Worm (Caenorhabditis elegans): ENCODE measurements around the gene hmt-1.

DNA sequence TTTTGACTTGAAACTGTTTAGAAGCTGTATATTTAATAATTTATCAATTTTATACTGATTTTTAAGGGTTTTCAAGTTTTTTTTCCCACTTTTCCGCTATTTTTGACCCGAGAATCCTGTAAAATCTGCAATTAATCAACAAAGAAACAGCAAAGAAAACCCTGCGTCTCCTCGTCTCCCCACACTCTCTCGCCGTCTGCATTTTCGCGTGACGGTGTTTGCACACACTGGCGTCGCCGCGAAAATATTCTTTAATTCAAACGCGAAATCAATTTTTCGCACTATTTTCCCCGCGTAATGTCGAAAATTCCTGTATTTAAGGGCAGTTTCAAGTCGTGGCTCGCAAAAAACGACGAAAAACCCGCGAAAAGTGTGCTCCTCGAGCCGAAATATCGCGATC is 36.5 kb downstream of the hmt-1 start, which contains the start of gene rsa-2:
- no peak for TF ChIP-seq lin-15B (tag; optimal IDR thresholded peaks at IDR 0.05)
- TF ChIP-seq dpl-1 (GFP tag; optimal IDR thresholded peaks at IDR 0.05): peak; percentile 91
- no peak for TF ChIP-seq spr-3 (GFP tag; optimal IDR thresholded peaks at IDR 0.05)
- TF ChIP-seq F26F4.8 (GFP tag; conservative IDR thresholded peaks at IDR 0.05): no peak
- peak; percentile 12; the same call in 1 of the 2 replicates for TF ChIP-seq ctbp-1 (GFP tag; IDR thresholded peaks at IDR 0.05)
- no peak for TF ChIP-seq egl-27 (tag; optimal IDR thresholded peaks at IDR 0.05)
- no peak for TF ChIP-seq unc-39 (tag; optimal IDR thresholded peaks at IDR 0.05)
- no peak for TF ChIP-seq ZK546.5 (tag; optimal IDR thresholded peaks at IDR 0.05)
- TF ChIP-seq ceh-82 (tag; optimal IDR thresholded peaks at IDR 0.05): no peak
- TF ChIP-seq snpc-4 (tag; optimal IDR thresholded peaks at IDR 0.05): no peak
- no peak for TF ChIP-seq dmd-6 (GFP tag; IDR thresholded peaks at IDR 0.05)
- peak; percentile 35 for TF ChIP-seq pha-4 (GFP tag; IDR thresholded peaks at IDR 0.05)
- no peak for TF ChIP-seq pha-4 (tag; optimal IDR thresholded peaks at IDR 0.05)

Measured in whole organism, L4 larva.